Fruit fly (Drosophila melanogaster): ENCODE results near the gene CG8219.
A peak's percentile ranks its signal among the peaks of the same experiment; 100 is the strongest.

The CG8219 gene

dm6 chr3L:6184884-6185438 is 15.3 kb upstream of the CG8219 start, which contains the start of the genes D19B and CG43293 (continued):
- peak; percentile 61 for TF ChIP-seq sr (GFP tag; IDR thresholded peaks at IDR 0.05)
- peak; percentile 77 for TF ChIP-seq Side (GFP tag; optimal IDR thresholded peaks at IDR 0.05)
- TF ChIP-seq Hr3 (GFP tag; optimal IDR thresholded peaks at IDR 0.05): peak; percentile 89
- no peak for TF ChIP-seq CG14860 (GFP tag; IDR thresholded peaks at IDR 0.05; ENCODE audit: partially characterized antibody)
- TF ChIP-seq CG2199 (GFP tag; IDR thresholded peaks at IDR 0.05): peak; percentile 82
- no peak for TF ChIP-seq Sin3A (optimal IDR thresholded peaks at IDR 0.05)
- peak; percentile 72 for TF ChIP-seq trem (tag; optimal IDR thresholded peaks at IDR 0.05)
- TF ChIP-seq CG17568 (GFP tag; optimal IDR thresholded peaks at IDR 0.05): no peak
- peak; percentile 62 for TF ChIP-seq Deaf1 (tag; optimal IDR thresholded peaks at IDR 0.05)
- peak; percentile 70 for TF ChIP-seq twi (tag; optimal IDR thresholded peaks at IDR 0.05)
- TF ChIP-seq br (optimal IDR thresholded peaks at IDR 0.05): no peak
- peak; percentile 84 for TF ChIP-seq Rx (GFP tag; IDR thresholded peaks at IDR 0.05)
- TF ChIP-seq CG11085 (GFP tag; IDR thresholded peaks at IDR 0.05): peak; percentile 88
- peak; percentile 34; the same call in 1 of the 2 replicates for TF ChIP-seq crol (GFP tag; IDR thresholded peaks at IDR 0.05)
- TF ChIP-seq jumu (GFP tag; optimal IDR thresholded peaks at IDR 0.05): peak; percentile 89
- TF ChIP-seq NC2β (GFP tag; optimal IDR thresholded peaks at IDR 0.05): peak; percentile 78
- peak; percentile 94 for TF ChIP-seq mam (GFP tag; optimal IDR thresholded peaks at IDR 0.05)
- TF ChIP-seq wdn (GFP tag; IDR thresholded peaks at IDR 0.05): peak; percentile 87
- TF ChIP-seq az2 (GFP tag; optimal IDR thresholded peaks at IDR 0.05): peak; percentile 94
- TF ChIP-seq abd-A (tag; optimal IDR thresholded peaks at IDR 0.05): no peak
- TF ChIP-seq CG8924 (tag; optimal IDR thresholded peaks at IDR 0.05): peak; percentile 90
- peak; percentile 95 for TF ChIP-seq lilli (GFP tag; optimal IDR thresholded peaks at IDR 0.05)
- TF ChIP-seq unpg (GFP tag; optimal IDR thresholded peaks at IDR 0.05): peak; percentile 88
- peak; percentile 81 for TF ChIP-seq BtbVII (GFP tag; optimal IDR thresholded peaks at IDR 0.05)
- peak; percentile 83 for TF ChIP-seq oc (tag; optimal IDR thresholded peaks at IDR 0.05)
- TF ChIP-seq CG8765 (GFP tag; IDR thresholded peaks at IDR 0.05): peak; percentile 63; the same call in 1 of the 2 replicates
- TF ChIP-seq CG34376 (GFP tag; optimal IDR thresholded peaks at IDR 0.05): peak; percentile 69
- TF ChIP-seq Fer2 (tag; optimal IDR thresholded peaks at IDR 0.05): peak; percentile 71
- TF ChIP-seq eve (GFP tag; optimal IDR thresholded peaks at IDR 0.05): no peak
- TF ChIP-seq Ptx1 (GFP tag; IDR thresholded peaks at IDR 0.05): peak; percentile 94
- peak; percentile 89 for TF ChIP-seq CG15269 (tag; optimal IDR thresholded peaks at IDR 0.05)
- TF ChIP-seq Abd-B (GFP tag; optimal IDR thresholded peaks at IDR 0.05): peak; percentile 65
- TF ChIP-seq gsb (GFP tag; IDR thresholded peaks at IDR 0.05): peak; percentile 75
- TF ChIP-seq zen (tag; optimal IDR thresholded peaks at IDR 0.05): peak; percentile 77
- no peak for TF ChIP-seq Vsx1 (GFP tag; optimal IDR thresholded peaks at IDR 0.05)
- TF ChIP-seq chinmo (GFP tag; IDR thresholded peaks at IDR 0.05; ENCODE audit: partially characterized antibody): peak; percentile 98
- TF ChIP-seq pum (GFP tag; optimal IDR thresholded peaks at IDR 0.05): peak; percentile 80
- TF ChIP-seq CG18764 (GFP tag; optimal IDR thresholded peaks at IDR 0.05): peak; percentile 85
- TF ChIP-seq CG18011 (GFP tag; optimal IDR thresholded peaks at IDR 0.05): peak; percentile 82
- peak; percentile 89 for TF ChIP-seq C15 (GFP tag; IDR thresholded peaks at IDR 0.05)
- peak; percentile 97 for TF ChIP-seq chm (GFP tag; IDR thresholded peaks at IDR 0.05)
- peak; percentile 88 for TF ChIP-seq her (GFP tag; optimal IDR thresholded peaks at IDR 0.05)
- peak; percentile 33 for TF ChIP-seq en (GFP tag; optimal IDR thresholded peaks at IDR 0.05)
- TF ChIP-seq lab (GFP tag; optimal IDR thresholded peaks at IDR 0.05): peak; percentile 93
- TF ChIP-seq sima (GFP tag; optimal IDR thresholded peaks at IDR 0.05): peak; percentile 23
- TF ChIP-seq CG3407 (GFP tag; optimal IDR thresholded peaks at IDR 0.05): peak; percentile 65
- no peak for TF ChIP-seq usp (GFP tag; optimal IDR thresholded peaks at IDR 0.05)
- TF ChIP-seq CG2678 (tag; optimal IDR thresholded peaks at IDR 0.05): peak; percentile 90
- TF ChIP-seq CG32772 (GFP tag; IDR thresholded peaks at IDR 0.05): peak; percentile 85
- peak; percentile 69 for TF ChIP-seq CG4820 (GFP tag; optimal IDR thresholded peaks at IDR 0.05)
- TF ChIP-seq z (GFP tag; IDR thresholded peaks at IDR 0.05): peak; percentile 68; the same call in 1 of the 3 replicates
- peak; percentile 83 for TF ChIP-seq al (GFP tag; IDR thresholded peaks at IDR 0.05)
